Worm (Caenorhabditis elegans): ENCODE results near the gene C15F1.1.

Gene C15F1.1

DNA sequence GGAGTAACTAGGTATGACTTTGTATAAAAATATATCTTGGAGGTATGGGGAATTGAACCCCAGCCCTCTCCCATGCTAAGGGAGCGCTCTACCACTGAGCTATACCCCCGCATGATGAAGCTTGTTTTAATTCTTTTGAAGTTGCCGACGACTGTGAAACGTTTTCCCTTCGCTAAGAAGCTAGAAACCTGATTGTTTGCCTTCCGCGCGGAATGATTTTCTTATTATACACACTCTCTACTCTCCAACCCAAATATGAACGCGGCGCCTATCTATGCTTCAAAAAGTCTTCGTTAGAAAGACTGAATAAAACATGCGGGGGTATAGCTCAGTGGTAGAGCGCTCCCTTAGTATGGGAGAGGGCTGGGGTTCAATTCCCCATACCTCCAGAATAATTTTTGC, 13.3 kb downstream of the C15F1.1 start (continued):
- TF ChIP-seq F55B11.4 (tag; optimal IDR thresholded peaks at IDR 0.05; ENCODE audit: borderline replicate concordance, insufficient read depth) = no peak
- no peak for TF ChIP-seq ztf-22 (GFP tag; optimal IDR thresholded peaks at IDR 0.05)
- TF ChIP-seq ztf-28 (GFP tag; IDR thresholded peaks at IDR 0.05) = no peak
- no peak for TF ChIP-seq nhr-179 (tag; optimal IDR thresholded peaks at IDR 0.05)
- TF ChIP-seq chd-7 (tag; optimal IDR thresholded peaks at IDR 0.05) = no peak
- TF ChIP-seq lin-35 (GFP tag; optimal IDR thresholded peaks at IDR 0.05) = no peak
- no peak for TF ChIP-seq snpc-3.4 (tag; optimal IDR thresholded peaks at IDR 0.05)
- peak; percentile 27 for TF ChIP-seq lsl-1 (GFP tag; optimal IDR thresholded peaks at IDR 0.05)
- no peak for TF ChIP-seq nfya-1 (tag; optimal IDR thresholded peaks at IDR 0.05; ENCODE audit: borderline replicate concordance, insufficient read depth)
- no peak for TF ChIP-seq sdz-38 (tag; optimal IDR thresholded peaks at IDR 0.05)
- no peak for TF ChIP-seq rcor-1 (GFP tag; IDR thresholded peaks at IDR 0.05)
- peak; percentile 51 for TF ChIP-seq ztf-18 (tag; optimal IDR thresholded peaks at IDR 0.05)
- TF ChIP-seq fkh-3 (tag; optimal IDR thresholded peaks at IDR 0.05) = no peak
- no peak for TF ChIP-seq snpc-1.1 (tag; optimal IDR thresholded peaks at IDR 0.05; ENCODE audit: insufficient read depth)
- TF ChIP-seq mes-4 (tag; optimal IDR thresholded peaks at IDR 0.05) = peak; percentile 62
- no peak for TF ChIP-seq repo-1 (tag; optimal IDR thresholded peaks at IDR 0.05)
- no peak for TF ChIP-seq gei-17 (GFP tag; optimal IDR thresholded peaks at IDR 0.05)
- TF ChIP-seq K11D2.4 (GFP tag; IDR thresholded peaks at IDR 0.05) = peak; percentile 48; the same call in 1 of the 2 replicates
- TF ChIP-seq pha-4 (tag; optimal IDR thresholded peaks at IDR 0.05) = no peak
- no peak for TF ChIP-seq F52B5.7 (tag; optimal IDR thresholded peaks at IDR 0.05)
- no peak for TF ChIP-seq dpff-1 (tag; optimal IDR thresholded peaks at IDR 0.05)
- no peak for TF ChIP-seq bed-1 (GFP tag; IDR thresholded peaks at IDR 0.05)
- TF ChIP-seq snpc-1.3 (tag; optimal IDR thresholded peaks at IDR 0.05; ENCODE audit: insufficient read depth) = peak; percentile 34
- no peak for TF ChIP-seq xnd-1 (tag; optimal IDR thresholded peaks at IDR 0.05)
- no peak for TF ChIP-seq ets-4 (GFP tag; optimal IDR thresholded peaks at IDR 0.05)
- TF ChIP-seq lir-1 (GFP tag; conservative IDR thresholded peaks at IDR 0.05) = no peak
- TF ChIP-seq dpl-1 (GFP tag; optimal IDR thresholded peaks at IDR 0.05) = no peak
- TF ChIP-seq ceh-91 (GFP tag; IDR thresholded peaks at IDR 0.05) = no peak
- no peak for TF ChIP-seq F57C9.4 (tag; optimal IDR thresholded peaks at IDR 0.05)
- TF ChIP-seq hlh-26 (GFP tag; conservative IDR thresholded peaks at IDR 0.05) = no peak
- peak; percentile 26 for TF ChIP-seq F49E8.2 (tag; optimal IDR thresholded peaks at IDR 0.05; ENCODE audit: insufficient read depth)
- TF ChIP-seq ceh-79 (tag; optimal IDR thresholded peaks at IDR 0.05) = no peak
- TF ChIP-seq ztf-25 (GFP tag; IDR thresholded peaks at IDR 0.05) = 0 out of 2 replicates have a peak, but pooled peaks have one; percentile 42
- TF ChIP-seq sptf-2 (GFP tag; optimal IDR thresholded peaks at IDR 0.05) = peak; percentile 36
- peak; percentile 89 for TF ChIP-seq tbp1 (GFP tag; optimal IDR thresholded peaks at IDR 0.05)
- TF ChIP-seq lin-26 (GFP tag; IDR thresholded peaks at IDR 0.05) = peak; percentile 80
- TF ChIP-seq akir-1 (GFP tag; optimal IDR thresholded peaks at IDR 0.05) = no peak
- no peak for TF ChIP-seq aptf-2 (GFP tag; conservative IDR thresholded peaks at IDR 0.05)
- TF ChIP-seq ccch-3 (GFP tag; optimal IDR thresholded peaks at IDR 0.05) = no peak
- TF ChIP-seq F57A8.1 (GFP tag; optimal IDR thresholded peaks at IDR 0.05) = no peak
- TF ChIP-seq mel-28 (tag; optimal IDR thresholded peaks at IDR 0.05; ENCODE audit: borderline replicate concordance) = no peak
- no peak for TF ChIP-seq nhr-120 (GFP tag; IDR thresholded peaks at IDR 0.05)
- TF ChIP-seq nhr-27 (tag; optimal IDR thresholded peaks at IDR 0.05) = no peak
- peak; percentile 39; the same call in 1 of the 2 replicates for TF ChIP-seq B0336.3 (GFP tag; IDR thresholded peaks at IDR 0.05)
- TF ChIP-seq ekl-4 (GFP tag; IDR thresholded peaks at IDR 0.05) = no peak
- 0 out of 2 replicates have a peak, but pooled peaks have one; percentile 4 for TF ChIP-seq ztf-6 (GFP tag; IDR thresholded peaks at IDR 0.05)
- TF ChIP-seq lsy-27 (tag; optimal IDR thresholded peaks at IDR 0.05; ENCODE audit: borderline replicate concordance, insufficient read depth) = no peak
- TF ChIP-seq somi-1 (GFP tag; optimal IDR thresholded peaks at IDR 0.05) = no peak

Measured in whole organism, young adult.